Worm (Caenorhabditis elegans): ENCODE data around the gene lin-1.

The lin-1 gene

DNA sequence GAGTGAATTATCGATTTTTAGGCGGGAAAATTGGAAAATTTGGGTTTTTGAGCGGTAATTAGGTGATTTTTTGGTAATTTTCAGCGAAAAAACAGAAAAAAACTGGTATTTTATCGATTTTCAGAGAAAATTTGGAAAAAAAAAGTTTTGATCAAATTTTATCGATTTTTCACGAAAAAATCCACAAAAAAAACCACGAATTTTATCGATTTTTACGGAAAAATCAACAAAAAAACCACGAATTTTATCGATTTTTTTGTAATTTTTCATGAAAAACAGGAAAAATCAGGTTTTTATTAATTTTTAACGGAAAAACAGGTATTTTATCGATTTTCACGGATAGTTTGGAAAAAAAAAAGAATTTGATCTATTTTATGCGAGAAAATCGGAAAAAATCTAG lies 14.8 kb upstream of the lin-1 start:
- TF ChIP-seq hlh-13 (GFP tag; optimal IDR thresholded peaks at IDR 0.05) (no peak), pax-1 (tag; optimal IDR thresholded peaks at IDR 0.05) (no peak), ceh-22 (tag; optimal IDR thresholded peaks at IDR 0.05) (no peak), ceh-14 (tag; optimal IDR thresholded peaks at IDR 0.05) (no peak), ama-1 (optimal IDR thresholded peaks at IDR 0.05) (no peak), pag-3 (tag; optimal IDR thresholded peaks at IDR 0.05; ENCODE audit: borderline replicate concordance) (no peak), pha-4 (tag; optimal IDR thresholded peaks at IDR 0.05) (no peak), fkh-10 (GFP tag; optimal IDR thresholded peaks at IDR 0.05) (no peak), hlh-8 (tag; optimal IDR thresholded peaks at IDR 0.05) (no peak), T23F11.4 (GFP tag; optimal IDR thresholded peaks at IDR 0.05) (no peak), pqm-1 (tag; optimal IDR thresholded peaks at IDR 0.05) (no peak), hlh-30 (tag; optimal IDR thresholded peaks at IDR 0.05; ENCODE audit: insufficient read depth) (no peak), odd-2 (tag; optimal IDR thresholded peaks at IDR 0.05) (no peak), pha-2 (tag; optimal IDR thresholded peaks at IDR 0.05) (no peak), K02D7.2 (tag; optimal IDR thresholded peaks at IDR 0.05) (no peak)

DNA sequence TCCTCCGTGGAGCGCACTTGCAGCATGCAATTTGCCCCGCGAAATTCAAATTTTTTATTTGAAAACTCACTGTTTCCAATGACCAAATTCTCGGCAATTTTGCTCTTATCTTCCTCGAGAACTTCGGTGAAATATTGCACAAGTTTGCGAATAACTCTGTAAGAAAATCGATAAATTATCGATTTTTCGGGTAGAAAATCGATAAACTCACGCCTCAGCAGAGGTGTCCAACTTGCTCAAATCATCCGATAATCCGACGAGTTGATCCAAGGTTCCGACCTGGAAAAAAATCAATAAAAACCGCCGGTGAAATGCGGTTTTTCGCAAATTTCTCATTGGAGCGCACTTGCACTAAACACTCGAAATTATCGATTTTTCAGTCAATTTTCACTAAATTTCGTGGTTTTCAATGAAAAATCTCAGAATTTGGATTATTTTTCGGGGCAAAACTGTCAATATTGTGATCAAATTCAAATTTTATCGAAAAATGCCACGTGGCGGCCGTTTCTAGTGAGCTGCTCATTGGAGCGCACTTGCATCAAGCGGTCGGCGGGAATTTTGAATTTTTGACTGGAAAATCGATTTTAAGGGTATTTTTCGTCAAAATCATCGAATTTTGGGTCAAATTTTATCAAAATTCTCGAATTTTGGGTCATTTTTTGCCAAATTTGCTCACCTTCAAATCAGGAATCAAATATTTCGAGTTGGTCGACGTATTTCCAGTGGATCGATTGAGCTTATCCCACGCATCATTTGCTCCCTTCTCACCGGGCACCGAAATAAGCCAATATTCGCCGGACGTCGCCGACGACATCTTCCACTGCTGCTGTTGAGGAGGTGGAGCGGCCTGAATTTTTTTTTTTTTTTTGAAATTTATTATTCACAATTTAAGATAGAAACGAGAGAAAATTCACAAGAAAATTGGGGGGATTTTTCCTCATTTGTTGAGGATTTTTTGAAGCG lies 13.9 kb upstream of the lin-1 start, which contains the start of gene vha-11:
TSS of gene vha-11 (minus strand) at position 847 of the 963 bp plus-strand sequence.
- TF ChIP-seq ceh-48 (tag; optimal IDR thresholded peaks at IDR 0.05), result peak; percentile 58
- no peak for TF ChIP-seq ref-2 (tag; optimal IDR thresholded peaks at IDR 0.05)
- TF ChIP-seq ttx-3 (tag; optimal IDR thresholded peaks at IDR 0.05), result no peak
- no peak for TF ChIP-seq pha-4 (tag; optimal IDR thresholded peaks at IDR 0.05)
- no peak for TF ChIP-seq madf-2 (tag; optimal IDR thresholded peaks at IDR 0.05)
- no peak for TF ChIP-seq ztf-16 (tag; optimal IDR thresholded peaks at IDR 0.05)
- TF ChIP-seq hlh-30 (tag; optimal IDR thresholded peaks at IDR 0.05; ENCODE audit: insufficient read depth), result no peak
- no peak for TF ChIP-seq ama-1 (optimal IDR thresholded peaks at IDR 0.05)
- TF ChIP-seq syd-9 (tag; optimal IDR thresholded peaks at IDR 0.05), result no peak

DNA sequence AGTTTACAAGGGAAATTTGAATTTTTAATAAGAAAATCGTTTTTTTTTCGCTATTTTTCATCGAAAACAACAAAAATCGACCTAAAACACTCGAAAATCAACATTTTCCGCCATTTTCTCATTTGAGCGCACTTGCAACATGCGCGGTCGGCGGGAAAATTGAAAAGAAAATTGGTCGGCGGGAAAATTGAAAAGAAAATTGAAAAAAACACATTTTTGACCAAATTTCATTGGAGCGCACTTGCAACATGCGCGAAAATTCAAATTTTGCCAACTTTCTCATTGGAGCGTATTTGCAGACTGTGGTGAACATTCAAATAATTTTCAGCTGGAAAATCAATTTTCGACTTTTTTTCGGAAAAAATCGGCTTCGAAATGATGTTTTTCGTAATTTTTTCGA lies 11.5 kb upstream of the lin-1 start:
- TF ChIP-seq pag-3 (tag; optimal IDR thresholded peaks at IDR 0.05; ENCODE audit: borderline replicate concordance), result no peak
- TF ChIP-seq fkh-10 (GFP tag; optimal IDR thresholded peaks at IDR 0.05), result no peak
- TF ChIP-seq zip-5 (tag; optimal IDR thresholded peaks at IDR 0.05), result no peak
- TF ChIP-seq C38D4.7 (GFP tag; optimal IDR thresholded peaks at IDR 0.05), result no peak
- TF ChIP-seq sox-2 (GFP tag; IDR thresholded peaks at IDR 0.05), result no peak
- TF ChIP-seq tbx-7 (tag; optimal IDR thresholded peaks at IDR 0.05), result no peak
- TF ChIP-seq K09A11.1 (tag; optimal IDR thresholded peaks at IDR 0.05; ENCODE audit: insufficient read depth), result no peak
- TF ChIP-seq unc-55 (GFP tag; optimal IDR thresholded peaks at IDR 0.05), result no peak
- TF ChIP-seq ceh-2 (tag; optimal IDR thresholded peaks at IDR 0.05), result no peak
- TF ChIP-seq ceh-34 (tag; optimal IDR thresholded peaks at IDR 0.05), result no peak
- no peak for TF ChIP-seq lim-6 (tag; optimal IDR thresholded peaks at IDR 0.05)
- no peak for TF ChIP-seq ref-2 (tag; optimal IDR thresholded peaks at IDR 0.05)
- no peak for TF ChIP-seq F13H6.1 (tag; optimal IDR thresholded peaks at IDR 0.05)
- no peak for TF ChIP-seq ceh-19 (GFP tag; optimal IDR thresholded peaks at IDR 0.05)
- no peak for TF ChIP-seq pax-1 (tag; optimal IDR thresholded peaks at IDR 0.05)
- no peak for TF ChIP-seq rnt-1 (tag; optimal IDR thresholded peaks at IDR 0.05)

DNA sequence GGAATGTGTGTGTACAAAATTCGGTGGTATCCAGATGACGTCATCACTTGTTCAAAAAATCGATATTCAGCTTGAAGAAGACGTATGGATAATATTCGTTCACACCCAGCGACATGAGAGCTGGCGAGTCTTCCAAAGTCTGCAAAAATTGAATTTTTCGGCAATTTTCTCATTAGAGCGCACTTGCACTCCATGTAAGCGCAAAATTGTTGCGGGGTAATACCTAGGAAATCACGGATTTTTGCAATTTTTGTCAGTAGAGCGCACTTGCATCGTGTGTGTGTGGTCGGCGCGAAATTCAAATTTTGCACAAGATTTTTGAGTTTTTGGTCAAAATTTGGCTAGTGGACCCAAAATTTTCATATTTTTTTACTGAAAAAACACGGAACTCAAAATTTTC lies 8.1 kb upstream of the lin-1 start:
- no peak for TF ChIP-seq K02D7.2 (tag; optimal IDR thresholded peaks at IDR 0.05)

DNA sequence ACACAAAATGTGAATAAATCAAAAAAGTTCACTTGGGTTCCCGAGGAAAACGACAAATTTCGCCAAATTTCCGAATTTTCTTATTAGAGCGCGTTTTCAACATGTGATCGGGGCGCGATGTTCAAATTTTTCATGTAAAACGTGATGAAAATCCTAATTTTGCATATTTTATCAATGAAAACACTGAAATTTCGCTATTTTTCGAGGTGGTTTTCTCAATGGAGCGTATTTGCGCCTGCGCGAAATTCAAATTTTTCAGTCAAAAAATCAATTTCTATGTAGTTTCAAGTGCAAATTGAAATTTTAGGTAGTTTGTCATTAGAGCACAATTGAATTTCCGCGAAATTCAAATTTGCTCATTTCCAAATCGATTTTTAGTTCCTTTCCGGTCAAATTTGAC lies 7.3 kb upstream of the lin-1 start:
- TF ChIP-seq gmeb-2 (tag; optimal IDR thresholded peaks at IDR 0.05), result no peak
- no peak for TF ChIP-seq ceh-45 (GFP tag; IDR thresholded peaks at IDR 0.05)
- no peak for TF ChIP-seq unc-55 (GFP tag; optimal IDR thresholded peaks at IDR 0.05)
- no peak for TF ChIP-seq tbx-7 (tag; optimal IDR thresholded peaks at IDR 0.05)
- no peak for TF ChIP-seq pqm-1 (tag; optimal IDR thresholded peaks at IDR 0.05)
- TF ChIP-seq pag-3 (tag; optimal IDR thresholded peaks at IDR 0.05; ENCODE audit: borderline replicate concordance), result no peak
- no peak for TF ChIP-seq pros-1 (tag; optimal IDR thresholded peaks at IDR 0.05)
- no peak for TF ChIP-seq ceh-31 (tag; optimal IDR thresholded peaks at IDR 0.05)
- peak; percentile 17 for TF ChIP-seq K02D7.2 (tag; optimal IDR thresholded peaks at IDR 0.05)

Data from whole organism, late embryonic.